Worm (Caenorhabditis elegans): Measurements from ENCODE around the gene unc-69.

- TF ChIP-seq ama-1 (optimal IDR thresholded peaks at IDR 0.05) (no peak), flt-1 (GFP tag; IDR thresholded peaks at IDR 0.05) (no peak), F13C5.2 (tag; optimal IDR thresholded peaks at IDR 0.05) (no peak), tra-4 (tag; optimal IDR thresholded peaks at IDR 0.05) (no peak), tbx-11 (GFP tag; IDR thresholded peaks at IDR 0.05) (no peak), scrt-1 (GFP tag; IDR thresholded peaks at IDR 0.05) (no peak), sea-1 (GFP tag; conservative IDR thresholded peaks at IDR 0.05) (no peak), aly-1 (tag; optimal IDR thresholded peaks at IDR 0.05) (no peak), hmg-4 (GFP tag; optimal IDR thresholded peaks at IDR 0.05) (no peak), tbx-37 (GFP tag; conservative IDR thresholded peaks at IDR 0.05) (no peak)
These were observed 11.1 kb downstream of the unc-69 start for ce11 chrIII:10329811-10330210.
